Fruit fly (Drosophila melanogaster) whole organism, embryonic: Measurements from ENCODE around the gene CG46396.

Source experiments
- Abd-B ChIP-seq: fragments of 200-800 bp; sonication (Bioruptor generic); optimal IDR thresholded peaks from 2 replicates; lab custom pipeline; 2018; ENCODE audit warnings: missing biosample characterization, mild to moderate bottlenecking, missing genetic modification characterization, moderate library complexity
- Adf1 ChIP-seq: fragments of 200-800 bp; sonication (Bioruptor generic); IDR thresholded peaks from 2 replicates; pipeline ENCODE4 v1.3.6; 2022; ENCODE audit warnings: missing biosample characterization, missing genetic modification characterization
- Blimp-1 ChIP-seq: fragments of 200-800 bp; sonication (Bioruptor generic); optimal IDR thresholded peaks from 3 replicates; lab custom pipeline; 2018; ENCODE audit warnings: missing biosample characterization, missing genetic modification characterization, mild to moderate bottlenecking, moderate library complexity, missing genetic modification reagents
- CG11247 ChIP-seq: fragments of 200-800 bp; sonication (Bioruptor generic); IDR thresholded peaks from 2 replicates; pipeline ENCODE4 v1.3.6; 2022; ENCODE audit warnings: missing biosample characterization, missing genetic modification characterization
- CG11504 ChIP-seq: fragments of 200-800 bp; sonication (Bioruptor generic); optimal IDR thresholded peaks from 3 replicates; lab custom pipeline; 2019; ENCODE audit warnings: missing biosample characterization, mild to moderate bottlenecking, missing genetic modification characterization, moderate library complexity
- CG12071 ChIP-seq: fragments of 200-800 bp; sonication (Bioruptor generic); optimal IDR thresholded peaks from 3 replicates; lab custom pipeline; 2018; ENCODE audit warnings: missing biosample characterization, mild to moderate bottlenecking, missing genetic modification characterization
- CG1603 ChIP-seq: fragments of 200-800 bp; sonication (Bioruptor generic); optimal IDR thresholded peaks from 2 replicates; lab custom pipeline; 2019; ENCODE audit warnings: missing biosample characterization, mild to moderate bottlenecking, missing genetic modification characterization, moderate library complexity
- CG1647 ChIP-seq: fragments of 200-800 bp; sonication (Bioruptor generic); optimal IDR thresholded peaks from 3 replicates; lab custom pipeline; 2016; ENCODE audit warnings: missing biosample characterization, missing genetic modification characterization
- CG17912 ChIP-seq: fragments of 200-800 bp; sonication (Bioruptor generic); optimal IDR thresholded peaks from 2 replicates; lab custom pipeline; 2018; ENCODE audit warnings: missing biosample characterization, mild to moderate bottlenecking, missing genetic modification characterization
- CG1792 ChIP-seq: fragments of 200-800 bp; sonication (Bioruptor generic); optimal IDR thresholded peaks from 2 replicates; lab custom pipeline; 2016; ENCODE audit warnings: missing biosample characterization, missing genetic modification characterization
- CG2678 ChIP-seq: fragments of 200-800 bp; sonication (Bioruptor generic); optimal IDR thresholded peaks from 3 replicates; lab custom pipeline; 2019; ENCODE audit warnings: missing biosample characterization, mild to moderate bottlenecking, missing genetic modification characterization, moderate library complexity
- CG43689 ChIP-seq: fragments of 200-800 bp; sonication (Bioruptor generic); IDR thresholded peaks from 2 replicates; pipeline ENCODE4 v1.3.6; 2022; ENCODE audit warnings: missing biosample characterization, missing genetic modification characterization
- CG4617 ChIP-seq: fragments of 200-800 bp; sonication (Bioruptor generic); optimal IDR thresholded peaks from 3 replicates; lab custom pipeline; 2016; ENCODE audit warnings: missing biosample characterization, missing genetic modification characterization, borderline replicate concordance
- CG5180 ChIP-seq: fragments of 200-800 bp; sonication (Bioruptor generic); optimal IDR thresholded peaks from 3 replicates; lab custom pipeline; 2017; ENCODE audit warnings: missing biosample characterization, missing genetic modification characterization, mild to moderate bottlenecking, moderate library complexity, missing genetic modification reagents
- CG6175 ChIP-seq: fragments of 200-800 bp; sonication (Bioruptor generic); IDR thresholded peaks from 3 replicates; pipeline ENCODE4 v1.3.6; 2022; ENCODE audit warnings: missing biosample characterization, missing genetic modification characterization
- CG7745 ChIP-seq: fragments of 200-800 bp; sonication (Bioruptor generic); optimal IDR thresholded peaks from 2 replicates; lab custom pipeline; 2018; ENCODE audit warnings: missing biosample characterization, mild to moderate bottlenecking, missing genetic modification characterization, moderate library complexity
- CG8359 ChIP-seq: fragments of 200-800 bp; sonication (Bioruptor generic); optimal IDR thresholded peaks from 2 replicates; lab custom pipeline; 2017; ENCODE audit warnings: missing biosample characterization, mild to moderate bottlenecking, missing genetic modification characterization, borderline replicate concordance
- CTCF ChIP-seq: fragments of 200-800 bp; sonication (Bioruptor generic); optimal IDR thresholded peaks from 2 replicates; lab custom pipeline; 2017; ENCODE audit warnings: missing biosample characterization, mild to moderate bottlenecking, missing genetic modification characterization, moderate library complexity
- D19A ChIP-seq: fragments of 200-800 bp; optimal IDR thresholded peaks from 3 replicates; lab custom pipeline; 2019; ENCODE audit warnings: missing biosample characterization, mild to moderate bottlenecking, missing genetic modification characterization, moderate library complexity
- Deaf1 ChIP-seq: fragments of 200-800 bp; optimal IDR thresholded peaks from 3 replicates; lab custom pipeline; 2019; ENCODE audit warnings: missing biosample characterization, mild to moderate bottlenecking, missing genetic modification characterization, moderate library complexity
- Dll ChIP-seq: fragments of 200-800 bp; sonication (Bioruptor generic); IDR thresholded peaks from 4 replicates; pipeline ENCODE4 v1.3.6; 2022; ENCODE audit warnings: missing biosample characterization, missing genetic modification characterization; ENCODE audit not compliant: partially characterized antibody
- Ets65A ChIP-seq: fragments of 200-800 bp; sonication (Bioruptor generic); peaks from one replicate; lab custom pipeline; 2016; ENCODE audit warnings: missing biosample characterization, missing genetic modification characterization
- HHEX ChIP-seq: fragments of 200-800 bp; sonication (Bioruptor generic); optimal IDR thresholded peaks from 3 replicates; lab custom pipeline; 2017; ENCODE audit warnings: missing biosample characterization, mild to moderate bottlenecking, missing genetic modification characterization, missing genetic modification reagents
- Lpt ChIP-seq: fragments of >200 bp; optimal IDR thresholded peaks from 2 replicates; lab custom pipeline; 2018; ENCODE audit warnings: missing biosample characterization, missing genetic modification characterization
- NC2β ChIP-seq: fragments of 200-800 bp; sonication (Bioruptor generic); optimal IDR thresholded peaks from 2 replicates; lab custom pipeline; 2016; ENCODE audit warnings: missing biosample characterization, missing genetic modification characterization
- Sox100B ChIP-seq: fragments of 200-800 bp; sonication (Bioruptor generic); optimal IDR thresholded peaks from 3 replicates; lab custom pipeline; 2018; ENCODE audit warnings: missing biosample characterization, mild to moderate bottlenecking, missing genetic modification characterization
- abd-A ChIP-seq: fragments of 200-800 bp; sonication (Bioruptor generic); optimal IDR thresholded peaks from 3 replicates; lab custom pipeline; 2019; ENCODE audit warnings: missing biosample characterization, mild to moderate bottlenecking, missing genetic modification characterization, moderate library complexity
- ase ChIP-seq: fragments of 200-800 bp; sonication (Bioruptor generic); IDR thresholded peaks from 3 replicates; pipeline ENCODE4 v1.3.6; 2022; ENCODE audit warnings: missing biosample characterization, missing genetic modification characterization
- az2 ChIP-seq: fragments of 200-800 bp; sonication (Bioruptor generic); optimal IDR thresholded peaks from 3 replicates; lab custom pipeline; 2016; ENCODE audit warnings: missing biosample characterization, missing genetic modification characterization
- bsh ChIP-seq, 2 experiments: fragments of 200-800 bp; sonication (Bioruptor generic); optimal IDR thresholded peaks; 2 replicates each; lab custom pipeline; 2017 to 2018; ENCODE audit warnings: mild to moderate bottlenecking in 2 of 2, missing biosample characterization in 2 of 2, missing genetic modification characterization in 2 of 2, moderate library complexity in 1 of 2
- ci ChIP-seq: fragments of 200-800 bp; sonication (Bioruptor generic); IDR thresholded peaks from 3 replicates; pipeline ENCODE4 v1.3.6; 2022; ENCODE audit warnings: missing biosample characterization, missing genetic modification characterization
- crol ChIP-seq: fragments of 200-800 bp; sonication (Bioruptor generic); IDR thresholded peaks from 2 replicates; pipeline ENCODE4 v1.3.6; 2022; ENCODE audit warnings: missing biosample characterization, missing genetic modification characterization
- ems ChIP-seq: fragments of 200-800 bp; sonication (Bioruptor generic); optimal IDR thresholded peaks from 3 replicates; lab custom pipeline; 2016; ENCODE audit warnings: missing biosample characterization, missing genetic modification characterization
- esg ChIP-seq: fragments of 200-800 bp; sonication (Bioruptor generic); conservative IDR thresholded peaks from 2 replicates; pipeline ENCODE4 v1.3.6; 2022; ENCODE audit warnings: missing biosample characterization, missing genetic modification characterization
- gce ChIP-seq: fragments of 200-800 bp; sonication (Bioruptor generic); IDR thresholded peaks from 3 replicates; pipeline ENCODE4 v1.3.6; 2022; ENCODE audit warnings: missing biosample characterization, missing genetic modification characterization
- gem ChIP-seq: fragments of 200-800 bp; sonication (Bioruptor generic); optimal IDR thresholded peaks from 2 replicates; lab custom pipeline; 2019; ENCODE audit warnings: missing biosample characterization, mild to moderate bottlenecking, missing genetic modification characterization, moderate library complexity
- lilli ChIP-seq: fragments of 200-800 bp; sonication (Bioruptor generic); optimal IDR thresholded peaks from 3 replicates; lab custom pipeline; 2016; ENCODE audit warnings: missing biosample characterization, missing genetic modification characterization
- pita ChIP-seq: fragments of 200-800 bp; sonication (Bioruptor generic); optimal IDR thresholded peaks from 2 replicates; lab custom pipeline; 2017; ENCODE audit warnings: missing biosample characterization, mild to moderate bottlenecking, missing genetic modification characterization
- run ChIP-seq: fragments of 200-800 bp; sonication (Bioruptor generic); optimal IDR thresholded peaks from 3 replicates; lab custom pipeline; 2018; ENCODE audit warnings: missing biosample characterization, mild to moderate bottlenecking, missing genetic modification characterization
- slou ChIP-seq: fragments of 200-800 bp; sonication (Bioruptor generic); optimal IDR thresholded peaks from 3 replicates; lab custom pipeline; 2016; ENCODE audit warnings: missing biosample characterization, missing genetic modification characterization
- trem ChIP-seq: fragments of 200-800 bp; optimal IDR thresholded peaks from 3 replicates; lab custom pipeline; 2019; ENCODE audit warnings: missing biosample characterization, mild to moderate bottlenecking, missing genetic modification characterization, moderate library complexity
- vnd ChIP-seq: fragments of 200-800 bp; sonication (Bioruptor generic); IDR thresholded peaks from 3 replicates; pipeline ENCODE4 v1.3.6; 2022; ENCODE audit warnings: missing biosample characterization, missing genetic modification characterization; ENCODE audit not compliant: partially characterized antibody
- vvl ChIP-seq: fragments of 200-800 bp; sonication (Bioruptor generic); IDR thresholded peaks from 2 replicates; pipeline ENCODE4 v1.3.6; 2022; ENCODE audit warnings: missing biosample characterization, missing genetic modification characterization
- z ChIP-seq: fragments of 200-800 bp; sonication (Bioruptor generic); IDR thresholded peaks from 3 replicates; pipeline ENCODE4 v1.3.6; 2022; ENCODE audit warnings: missing biosample characterization, missing genetic modification characterization
- zen ChIP-seq: fragments of 200-800 bp; sonication (Bioruptor generic); optimal IDR thresholded peaks from 3 replicates; lab custom pipeline; 2018; ENCODE audit warnings: missing biosample characterization, mild to moderate bottlenecking, missing genetic modification characterization, moderate library complexity
- zf30C ChIP-seq: fragments of 200-800 bp; sonication (Bioruptor generic); optimal IDR thresholded peaks from 3 replicates; lab custom pipeline; 2018; ENCODE audit warnings: missing biosample characterization, mild to moderate bottlenecking, missing genetic modification characterization

CG46396 gene

dm6 chr3R:6303738-6304137 is at the start of gene CG46396:
Gene CG46396 (plus strand): TSS chr3R:6304038.
- TF ChIP-seq CG12071 (GFP tag; lab: Kevin White, UChicago) (no peak), CG1647 (GFP tag; lab: Kevin White, UChicago) (no peak), CG11504 (no peak), zen (tag; lab: Kevin White, UChicago) (no peak), trem (no peak), Lpt (GFP tag; lab: Kevin White, UChicago) (no peak), lilli (GFP tag; lab: Kevin White, UChicago) (no peak), CG2678 (tag; lab: Kevin White, UChicago) (no peak), az2 (no peak), z (GFP tag; lab: Robert Waterston, UW) (no peak), gem (tag; lab: Kevin White, UChicago) (no peak), Sox100B (no peak), D19A (tag; lab: Kevin White, UChicago) (no peak), bsh (GFP tag; optimal IDR thresholded peaks at IDR 0.05; lab: Kevin White, UChicago) (no peak), vnd (GFP tag; lab: Robert Waterston, UW) (no peak), NC2β (GFP tag; lab: Kevin White, UChicago) (no peak), HHEX (GFP tag; lab: Kevin White, UChicago) (no peak)

DNA sequence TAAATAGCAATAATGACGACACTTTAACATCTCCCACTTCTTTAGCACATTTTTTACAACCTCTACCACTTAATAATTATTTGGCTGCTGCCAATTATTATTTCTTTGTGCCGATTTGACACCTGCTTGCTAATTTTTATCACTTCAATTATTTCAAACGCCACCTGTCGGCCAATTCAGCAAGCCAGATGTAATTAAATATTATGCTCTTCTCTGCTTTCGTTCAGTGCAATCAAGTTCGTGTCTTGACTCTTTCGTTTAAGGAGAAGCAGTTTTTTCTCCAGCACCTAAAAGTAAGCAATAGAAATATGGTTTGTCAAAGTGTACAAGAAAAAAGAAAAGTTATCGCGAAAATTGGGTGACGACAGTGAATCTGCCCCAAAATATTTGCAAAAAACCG is 49.4 kb upstream of the CG46396 start:
- TF ChIP-seq Blimp-1 (peak; percentile 11), zen (tag; lab: Kevin White, UChicago) (peak; percentile 85), Abd-B (GFP tag; lab: Kevin White, UChicago) (peak; percentile 59), CG11247 (peak; percentile 46), CG1603 (tag; lab: Kevin White, UChicago) (peak; percentile 7), zf30C (GFP tag; lab: Kevin White, UChicago) (peak; percentile 71), slou (GFP tag; lab: Kevin White, UChicago) (no peak), abd-A (no peak), CG1792 (GFP tag; lab: Kevin White, UChicago) (no peak), CG7745 (tag; lab: Kevin White, UChicago) (peak; percentile 20), pita (peak; percentile 22), CTCF (GFP tag; lab: Kevin White, UChicago) (peak; percentile 90)

dm6 chr3R:6254875-6255274 is 49.0 kb upstream of the CG46396 start, which contains the start of gene Osi8:
Gene Osi8 (plus strand): TSS chr3R:6255175.
- peak; percentile 33 for TF ChIP-seq Ets65A (GFP tag; lab: Kevin White, UChicago)
- no peak for TF ChIP-seq CG8359 (GFP tag; lab: Kevin White, UChicago)
- TF ChIP-seq ems (GFP tag; lab: Kevin White, UChicago): no peak

- TF ChIP-seq z (GFP tag; lab: Robert Waterston, UW) (no peak), crol (GFP tag; lab: Robert Waterston, UW) (0 out of 2 replicates have a peak, but pooled peaks have one; percentile 27), CG5180 (GFP tag; lab: Kevin White, UChicago) (peak; percentile 33), Ets65A (GFP tag; lab: Kevin White, UChicago) (peak; percentile 40), CG43689 (GFP tag; lab: Robert Waterston, UW) (no peak), ase (no peak), gce (GFP tag; lab: Robert Waterston, UW) (no peak), esg (GFP tag; lab: Robert Waterston, UW) (no peak), Adf1 (GFP tag; lab: Robert Waterston, UW) (peak; percentile 38), Deaf1 (tag; lab: Kevin White, UChicago) (peak; percentile 88), Dll (no peak), zf30C (GFP tag; lab: Kevin White, UChicago) (no peak), CG17912 (no peak), CG1603 (tag; lab: Kevin White, UChicago) (no peak), ci (GFP tag; lab: Robert Waterston, UW) (0 out of 3 replicates have a peak, but pooled peaks have one; percentile 13), CG4617 (GFP tag; lab: Kevin White, UChicago) (no peak), CG6175 (GFP tag; lab: Robert Waterston, UW) (0 out of 3 replicates have a peak, but pooled peaks have one; percentile 18), run (no peak), vvl (0 out of 2 replicates have a peak, but pooled peaks have one; percentile 25)
Measured at dm6 chr3R:6259837-6260236, 44.0 kb upstream of the CG46396 start, which contains the start of gene Osi9. Gene Osi9 (plus strand): TSS chr3R:6260211.
